Worm (Caenorhabditis elegans): Measurements from ENCODE around the gene Y53G8AR.9.

DNA sequence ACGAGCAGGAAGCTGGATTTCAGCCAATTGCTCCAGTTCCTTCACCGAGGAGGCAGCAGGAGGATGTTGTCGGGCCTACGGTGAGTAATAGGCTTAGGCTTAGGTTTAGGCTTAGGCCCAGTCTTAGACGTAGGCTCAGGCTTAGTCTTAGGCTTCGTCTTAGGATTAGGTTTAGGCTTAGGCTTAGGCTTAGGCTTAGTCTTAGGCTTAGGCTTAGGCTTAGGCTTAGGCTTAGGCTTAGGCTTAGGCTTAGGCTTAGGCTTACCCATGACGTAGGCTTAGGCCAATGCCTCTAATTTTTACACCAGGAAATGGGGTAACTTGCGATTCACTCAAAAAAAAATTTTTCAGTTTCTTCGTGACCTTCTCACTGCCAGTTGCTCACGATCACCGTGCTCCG, 25.6 kb upstream of the Y53G8AR.9 start:
- TF ChIP-seq nhr-237 (tag; optimal IDR thresholded peaks at IDR 0.05) (no peak), nhr-12 (tag; optimal IDR thresholded peaks at IDR 0.05) (no peak), unc-39 (tag; optimal IDR thresholded peaks at IDR 0.05) (no peak), ztf-11 (tag; optimal IDR thresholded peaks at IDR 0.05) (no peak)
